Fruit fly (Drosophila melanogaster) whole organism, embryonic: ENCODE measurements around the gene CG14220.

Experiments
- BtbVII ChIP-seq: fragments of 200-800 bp; sonication (Bioruptor generic); optimal IDR thresholded peaks from 3 replicates; lab custom pipeline; 2017; ENCODE audit warnings: missing biosample characterization, mild to moderate bottlenecking, missing genetic modification characterization
- C15 ChIP-seq: fragments of 200-800 bp; sonication (Bioruptor generic); IDR thresholded peaks from 3 replicates; pipeline ENCODE4 v1.3.6; 2022; ENCODE audit warnings: missing biosample characterization, missing genetic modification characterization
- CG10543 ChIP-seq: fragments of 200-800 bp; sonication (Bioruptor generic); optimal IDR thresholded peaks from 3 replicates; lab custom pipeline; 2017; ENCODE audit warnings: missing biosample characterization, mild to moderate bottlenecking, missing genetic modification characterization, moderate library complexity
- CG10565 ChIP-seq: fragments of 200-800 bp; sonication (Bioruptor generic); optimal IDR thresholded peaks from 3 replicates; lab custom pipeline; 2016; ENCODE audit warnings: missing biosample characterization, mild to moderate bottlenecking, missing genetic modification characterization
- CG11695 ChIP-seq: fragments of 200-800 bp; sonication (Bioruptor generic); IDR thresholded peaks from 3 replicates; pipeline ENCODE4 v1.3.6; 2022; ENCODE audit warnings: missing biosample characterization, missing genetic modification characterization
- CG12219 ChIP-seq: fragments of 200-800 bp; sonication (Bioruptor generic); optimal IDR thresholded peaks from 3 replicates; lab custom pipeline; 2018; ENCODE audit warnings: missing biosample characterization, mild to moderate bottlenecking, missing genetic modification characterization
- CG13287 ChIP-seq: fragments of 200-800 bp; sonication (Bioruptor generic); IDR thresholded peaks from 2 replicates; pipeline ENCODE4 v1.3.6; 2022; ENCODE audit warnings: missing biosample characterization, missing genetic modification characterization; ENCODE audit not compliant: partially characterized antibody
- CG14860 ChIP-seq: fragments of 200-800 bp; sonication (Bioruptor generic); IDR thresholded peaks from 3 replicates; pipeline ENCODE4 v1.3.6; 2022; ENCODE audit warnings: missing biosample characterization, missing genetic modification characterization; ENCODE audit not compliant: partially characterized antibody
- CG15269 ChIP-seq: fragments of 200-800 bp; sonication (Bioruptor generic); optimal IDR thresholded peaks from 2 replicates; lab custom pipeline; 2018; ENCODE audit warnings: missing biosample characterization, mild to moderate bottlenecking, missing genetic modification characterization, moderate library complexity
- CG1602 ChIP-seq: fragments of 200-800 bp; sonication (Bioruptor generic); optimal IDR thresholded peaks from 3 replicates; lab custom pipeline; 2016; ENCODE audit warnings: missing biosample characterization, missing genetic modification characterization
- CG2678 ChIP-seq: fragments of 200-800 bp; sonication (Bioruptor generic); optimal IDR thresholded peaks from 3 replicates; lab custom pipeline; 2019; ENCODE audit warnings: missing biosample characterization, mild to moderate bottlenecking, missing genetic modification characterization, moderate library complexity
- CG32532 ChIP-seq: fragments of 200-800 bp; sonication (Bioruptor generic); IDR thresholded peaks from 2 replicates; pipeline ENCODE4 v1.3.6; 2022; ENCODE audit warnings: missing biosample characterization, missing genetic modification characterization
- CG33557 ChIP-seq: fragments of 200-800 bp; sonication (Bioruptor generic); optimal IDR thresholded peaks from 2 replicates; lab custom pipeline; 2019; ENCODE audit warnings: missing biosample characterization, mild to moderate bottlenecking, missing genetic modification characterization, moderate library complexity
- CG34224 ChIP-seq: fragments of 200-800 bp; sonication (Bioruptor generic); IDR thresholded peaks from 3 replicates; pipeline ENCODE4 v1.3.6; 2022; ENCODE audit warnings: missing biosample characterization, missing genetic modification characterization; ENCODE audit not compliant: partially characterized antibody
- CG4617 ChIP-seq: fragments of 200-800 bp; sonication (Bioruptor generic); optimal IDR thresholded peaks from 3 replicates; lab custom pipeline; 2016; ENCODE audit warnings: missing biosample characterization, missing genetic modification characterization, borderline replicate concordance
- CG8388 ChIP-seq: fragments of 200-800 bp; sonication (Bioruptor generic); optimal IDR thresholded peaks from 2 replicates; lab custom pipeline; 2019; ENCODE audit warnings: missing biosample characterization, mild to moderate bottlenecking, missing genetic modification characterization, moderate library complexity
- CG9797 ChIP-seq: fragments of 200-800 bp; sonication (Bioruptor generic); optimal IDR thresholded peaks from 3 replicates; lab custom pipeline; 2018; ENCODE audit warnings: missing biosample characterization, mild to moderate bottlenecking, missing genetic modification characterization
- Dp ChIP-seq: fragments of 200-800 bp; sonication (Bioruptor generic); optimal IDR thresholded peaks from 2 replicates; lab custom pipeline; 2018; ENCODE audit warnings: missing biosample characterization, mild to moderate bottlenecking, missing genetic modification characterization, moderate library complexity
- Elba2 ChIP-seq: fragments of 200-800 bp; sonication (Bioruptor generic); optimal IDR thresholded peaks from 3 replicates; lab custom pipeline; 2016; ENCODE audit warnings: missing biosample characterization, missing genetic modification characterization
- HHEX ChIP-seq: fragments of 200-800 bp; sonication (Bioruptor generic); optimal IDR thresholded peaks from 3 replicates; lab custom pipeline; 2017; ENCODE audit warnings: missing biosample characterization, mild to moderate bottlenecking, missing genetic modification characterization, missing genetic modification reagents
- Lhr ChIP-seq: fragments of 200-800 bp; sonication (Bioruptor generic); optimal IDR thresholded peaks from 3 replicates; lab custom pipeline; 2017; ENCODE audit warnings: mild to moderate bottlenecking, missing biosample characterization, missing genetic modification reagents, missing genetic modification characterization
- Lim3 ChIP-seq: fragments of 200-800 bp; sonication (Bioruptor generic); IDR thresholded peaks from 2 replicates; pipeline ENCODE4 v1.3.6; 2022; ENCODE audit warnings: missing biosample characterization, missing genetic modification characterization
- Oli ChIP-seq: fragments of 200-800 bp; sonication (Bioruptor generic); optimal IDR thresholded peaks from 2 replicates; lab custom pipeline; 2018; ENCODE audit warnings: missing biosample characterization, mild to moderate bottlenecking, missing genetic modification characterization, moderate library complexity
- Rx ChIP-seq: fragments of 200-800 bp; sonication (Bioruptor generic); IDR thresholded peaks from 2 replicates; pipeline ENCODE4 v1.3.6; 2022; ENCODE audit warnings: missing biosample characterization, missing genetic modification characterization
- Ssrp ChIP-seq: fragments of 200-800 bp; sonication (Bioruptor generic); optimal IDR thresholded peaks from 2 replicates; lab custom pipeline; 2018; ENCODE audit warnings: missing biosample characterization, mild to moderate bottlenecking, missing genetic modification characterization, moderate library complexity
- Tbp ChIP-seq: fragments of >200 bp; optimal IDR thresholded peaks from 2 replicates; lab custom pipeline; 2018; ENCODE audit warnings: missing biosample characterization, missing genetic modification characterization
- Xbp1 ChIP-seq: fragments of 200-800 bp; sonication (Bioruptor generic); optimal IDR thresholded peaks from 3 replicates; lab custom pipeline; 2016; ENCODE audit warnings: missing biosample characterization, mild to moderate bottlenecking, missing genetic modification characterization
- Xrp1 ChIP-seq: fragments of 200-800 bp; sonication (Bioruptor generic); IDR thresholded peaks from 2 replicates; pipeline ENCODE4 v1.3.6; 2022; ENCODE audit warnings: missing biosample characterization, missing genetic modification characterization
- YL-1 ChIP-seq: fragments of 200-800 bp; sonication (Bioruptor generic); optimal IDR thresholded peaks from 3 replicates; lab custom pipeline; 2017; ENCODE audit warnings: missing biosample characterization, mild to moderate bottlenecking, missing genetic modification characterization
- ab ChIP-seq: fragments of 200-800 bp; sonication (Bioruptor generic); optimal IDR thresholded peaks from 2 replicates; lab custom pipeline; 2016; ENCODE audit warnings: missing biosample characterization, missing genetic modification characterization
- aop ChIP-seq: fragments of 200-800 bp; sonication (Bioruptor generic); IDR thresholded peaks from 2 replicates; pipeline ENCODE4 v1.3.6; 2022; ENCODE audit warnings: missing biosample characterization, missing genetic modification characterization
- ase ChIP-seq: fragments of 200-800 bp; sonication (Bioruptor generic); IDR thresholded peaks from 3 replicates; pipeline ENCODE4 v1.3.6; 2022; ENCODE audit warnings: missing biosample characterization, missing genetic modification characterization
- crc ChIP-seq: fragments of 200-800 bp; sonication (Bioruptor generic); optimal IDR thresholded peaks from 2 replicates; lab custom pipeline; 2016; ENCODE audit warnings: missing biosample characterization, missing genetic modification characterization
- crp ChIP-seq, 2 experiments: fragments of 200-800 bp; sonication (Bioruptor generic); optimal IDR thresholded peaks; 2 replicates in 1 of 2; 3 replicates in 1 of 2; lab custom pipeline; 2017; ENCODE audit warnings: missing biosample characterization in 2 of 2, missing genetic modification characterization in 2 of 2, mild to moderate bottlenecking in 1 of 2, moderate library complexity in 1 of 2
- dmrt11E ChIP-seq: fragments of 200-800 bp; sonication (Bioruptor generic); optimal IDR thresholded peaks from 3 replicates; lab custom pipeline; 2018; ENCODE audit warnings: missing biosample characterization, mild to moderate bottlenecking, missing genetic modification characterization, moderate library complexity
- ftz-f1 ChIP-seq: fragments of 200-800 bp; sonication (Bioruptor generic); optimal IDR thresholded peaks from 2 replicates; lab custom pipeline; 2016; ENCODE audit warnings: missing biosample characterization, missing genetic modification characterization
- gsb-n ChIP-seq: fragments of 200-800 bp; sonication (Bioruptor generic); optimal IDR thresholded peaks from 3 replicates; lab custom pipeline; 2018; ENCODE audit warnings: missing biosample characterization, mild to moderate bottlenecking, missing genetic modification characterization
- gt ChIP-seq: fragments of 200-800 bp; sonication (Bioruptor generic); IDR thresholded peaks from 2 replicates; pipeline ENCODE4 v1.3.6; 2022; ENCODE audit warnings: missing biosample characterization, missing genetic modification characterization
- ind ChIP-seq: fragments of 200-800 bp; sonication (Bioruptor generic); optimal IDR thresholded peaks from 3 replicates; lab custom pipeline; 2016; ENCODE audit warnings: missing biosample characterization, missing genetic modification characterization
- inv ChIP-seq: fragments of 200-800 bp; sonication (Bioruptor generic); IDR thresholded peaks from 2 replicates; pipeline ENCODE4 v1.3.6; 2022; ENCODE audit warnings: missing biosample characterization, missing genetic modification characterization; ENCODE audit not compliant: partially characterized antibody
- lola ChIP-seq, 3 experiments: fragments of >200 bp in 2 of 3; fragments of 200-800 bp in 1 of 3; sonication (Bioruptor generic) in 1 of 3; optimal IDR thresholded peaks; 2 replicates each; lab custom pipeline; 2017 to 2019; ENCODE audit warnings: missing biosample characterization in 3 of 3, missing genetic modification characterization in 3 of 3, mild to moderate bottlenecking in 1 of 3, moderate library complexity in 1 of 3
- lov ChIP-seq, 2 experiments: fragments of 200-800 bp in 1 of 2; fragments of >200 bp in 1 of 2; sonication (Bioruptor generic) in 1 of 2; IDR thresholded peaks in 1 of 2; optimal IDR thresholded peaks in 1 of 2; 2 replicates in 1 of 2; 3 replicates in 1 of 2; pipeline versions ENCODE4 v1.3.6 to Lab custom; 2017 to 2022; ENCODE audit warnings: missing biosample characterization in 1 of 2, missing genetic modification characterization in 1 of 2
- mam ChIP-seq: fragments of 200-800 bp; sonication (Bioruptor generic); optimal IDR thresholded peaks from 3 replicates; lab custom pipeline; 2016; ENCODE audit warnings: missing biosample characterization, missing genetic modification characterization
- pnt ChIP-seq: fragments of 200-800 bp; sonication (Bioruptor generic); optimal IDR thresholded peaks from 3 replicates; lab custom pipeline; 2016; ENCODE audit warnings: missing biosample characterization, missing genetic modification characterization
- run ChIP-seq: fragments of 200-800 bp; sonication (Bioruptor generic); optimal IDR thresholded peaks from 3 replicates; lab custom pipeline; 2018; ENCODE audit warnings: missing biosample characterization, mild to moderate bottlenecking, missing genetic modification characterization
- sens-2 ChIP-seq: fragments of 200-800 bp; sonication (Bioruptor generic); IDR thresholded peaks from 2 replicates; pipeline ENCODE4 v1.3.6; 2022; ENCODE audit warnings: missing biosample characterization, missing genetic modification characterization
- tin ChIP-seq: fragments of 200-800 bp; sonication (Bioruptor generic); optimal IDR thresholded peaks from 3 replicates; lab custom pipeline; 2016; ENCODE audit warnings: missing biosample characterization, missing genetic modification characterization
- z ChIP-seq: fragments of 200-800 bp; sonication (Bioruptor generic); IDR thresholded peaks from 3 replicates; pipeline ENCODE4 v1.3.6; 2022; ENCODE audit warnings: missing biosample characterization, missing genetic modification characterization

Gene CG14220

DNA sequence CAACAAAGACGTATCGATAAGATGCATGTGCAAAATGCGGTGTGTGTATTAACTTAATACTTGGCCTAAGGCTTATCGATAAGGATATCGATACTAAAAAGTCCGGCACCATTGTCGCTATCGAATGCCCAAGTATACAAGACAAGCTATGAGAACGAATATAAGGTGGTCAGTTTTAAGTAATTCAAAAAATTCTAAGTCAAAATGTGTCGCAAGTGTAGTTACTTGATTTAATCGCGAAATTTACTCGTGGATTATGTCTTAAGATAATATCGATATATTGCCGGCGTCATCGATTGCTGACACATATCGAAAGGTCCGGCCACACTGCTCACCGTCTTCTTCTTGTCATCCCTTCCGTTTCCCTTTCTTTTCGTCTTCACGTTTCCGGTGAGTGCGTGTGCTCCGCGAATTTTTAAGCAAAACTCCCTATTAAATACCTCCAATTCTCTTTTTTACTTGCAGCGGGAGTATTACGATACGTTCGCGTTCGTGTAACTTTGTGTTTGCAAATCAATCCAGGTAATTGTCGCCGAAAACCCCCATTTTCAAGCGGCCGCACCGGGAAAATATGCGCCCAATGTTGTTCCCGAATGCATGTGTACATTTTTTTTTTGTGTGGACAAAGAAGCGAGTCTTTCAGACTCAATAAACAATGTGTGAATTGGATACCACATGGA is 3.8 kb downstream of the CG14220 start, which contains the start of gene RpS10b (continued):
- peak; percentile 81 for TF ChIP-seq Rx (GFP tag; lab: Robert Waterston, UW)
- no peak for TF ChIP-seq pnt (GFP tag; lab: Kevin White, UChicago)
- TF ChIP-seq Xrp1 (GFP tag; lab: Robert Waterston, UW) = 0 out of 2 replicates have a peak, but pooled peaks have one; percentile 6
- peak in 1 of 3 experiments; percentile 70 for TF ChIP-seq lola (GFP tag; optimal IDR thresholded peaks at IDR 0.05; lab: Kevin White, UChicago)
- TF ChIP-seq Elba2 (GFP tag; lab: Kevin White, UChicago) = peak; percentile 86
- TF ChIP-seq CG32532 (GFP tag; lab: Robert Waterston, UW) = peak; percentile 96
- TF ChIP-seq BtbVII (GFP tag; lab: Kevin White, UChicago) = peak; percentile 94
- no peak for TF ChIP-seq z (GFP tag; lab: Robert Waterston, UW)
- TF ChIP-seq CG13287 (GFP tag; lab: Robert Waterston, UW) = peak; percentile 91
- peak in 1 of 2 experiments; percentile 63 for TF ChIP-seq crp (GFP tag; optimal IDR thresholded peaks at IDR 0.05; lab: Kevin White, UChicago)
- TF ChIP-seq CG4617 = peak; percentile 57
- TF ChIP-seq CG10565 (GFP tag; lab: Kevin White, UChicago) = peak; percentile 29
- TF ChIP-seq CG8388 = peak; percentile 74
- TF ChIP-seq Lim3 (GFP tag; lab: Robert Waterston, UW) = no peak
- TF ChIP-seq YL-1 (GFP tag; lab: Kevin White, UChicago) = peak; percentile 99
- peak; percentile 19 for TF ChIP-seq mam (GFP tag; lab: Kevin White, UChicago)
- peak; percentile 78 for TF ChIP-seq ase (GFP tag; lab: Robert Waterston, UW)
- peak; percentile 97 for TF ChIP-seq Lhr (GFP tag; lab: Kevin White, UChicago)
- peak; percentile 72 for TF ChIP-seq tin (GFP tag; lab: Kevin White, UChicago)
- TF ChIP-seq Dp (GFP tag; lab: Kevin White, UChicago) = peak; percentile 48
- TF ChIP-seq dmrt11E (tag; lab: Kevin White, UChicago) = peak; percentile 85
- TF ChIP-seq gt (GFP tag; lab: Robert Waterston, UW) = 0 out of 2 replicates have a peak, but pooled peaks have one; percentile 32
- TF ChIP-seq Ssrp (tag; lab: Kevin White, UChicago) = peak; percentile 55
- peak; percentile 73 for TF ChIP-seq CG11695 (GFP tag; lab: Robert Waterston, UW)
- peak; percentile 80 for TF ChIP-seq CG2678 (tag; lab: Kevin White, UChicago)
- no peak for TF ChIP-seq lov (optimal IDR thresholded peaks at IDR 0.05; lab: Kevin White, UChicago)
- TF ChIP-seq lov (GFP tag; IDR thresholded peaks at IDR 0.05; lab: Robert Waterston, UW) = peak; percentile 89
- peak; percentile 68 for TF ChIP-seq Xbp1 (GFP tag; lab: Kevin White, UChicago)
- TF ChIP-seq ab = no peak
- TF ChIP-seq sens-2 (GFP tag; lab: Robert Waterston, UW) = peak; percentile 89
- TF ChIP-seq CG33557 = peak; percentile 86
- peak; percentile 25; the same call in 1 of the 3 replicates for TF ChIP-seq C15 (GFP tag; lab: Robert Waterston, UW)
- peak; percentile 46 for TF ChIP-seq crc (GFP tag; lab: Kevin White, UChicago)
- TF ChIP-seq CG9797 (GFP tag; lab: Kevin White, UChicago) = peak; percentile 86
- peak; percentile 89 for TF ChIP-seq CG12219 (GFP tag; lab: Kevin White, UChicago)
- TF ChIP-seq inv (GFP tag; lab: Robert Waterston, UW) = peak; percentile 95
- peak; percentile 80 for TF ChIP-seq Oli (tag; lab: Kevin White, UChicago)
- TF ChIP-seq aop (GFP tag; lab: Robert Waterston, UW) = no peak
- TF ChIP-seq ftz-f1 = peak; percentile 56
- TF ChIP-seq CG34224 (GFP tag; lab: Robert Waterston, UW) = peak; percentile 88
- TF ChIP-seq Tbp = peak; percentile 39
- peak; percentile 40 for TF ChIP-seq CG1602 (GFP tag; lab: Kevin White, UChicago)
- TF ChIP-seq CG14860 (GFP tag; lab: Robert Waterston, UW) = peak; percentile 97
- TF ChIP-seq CG15269 (tag; lab: Kevin White, UChicago) = peak; percentile 78
- peak; percentile 72 for TF ChIP-seq ind
- peak; percentile 70 for TF ChIP-seq run (tag; lab: Kevin White, UChicago)
- TF ChIP-seq gsb-n (tag; lab: Kevin White, UChicago) = peak; percentile 77
- peak; percentile 95 for TF ChIP-seq HHEX (GFP tag; lab: Kevin White, UChicago)
- peak; percentile 98 for TF ChIP-seq CG10543
